Fruit fly (Drosophila melanogaster): ENCODE data around the gene CG13010.

Gene CG13010

DNA sequence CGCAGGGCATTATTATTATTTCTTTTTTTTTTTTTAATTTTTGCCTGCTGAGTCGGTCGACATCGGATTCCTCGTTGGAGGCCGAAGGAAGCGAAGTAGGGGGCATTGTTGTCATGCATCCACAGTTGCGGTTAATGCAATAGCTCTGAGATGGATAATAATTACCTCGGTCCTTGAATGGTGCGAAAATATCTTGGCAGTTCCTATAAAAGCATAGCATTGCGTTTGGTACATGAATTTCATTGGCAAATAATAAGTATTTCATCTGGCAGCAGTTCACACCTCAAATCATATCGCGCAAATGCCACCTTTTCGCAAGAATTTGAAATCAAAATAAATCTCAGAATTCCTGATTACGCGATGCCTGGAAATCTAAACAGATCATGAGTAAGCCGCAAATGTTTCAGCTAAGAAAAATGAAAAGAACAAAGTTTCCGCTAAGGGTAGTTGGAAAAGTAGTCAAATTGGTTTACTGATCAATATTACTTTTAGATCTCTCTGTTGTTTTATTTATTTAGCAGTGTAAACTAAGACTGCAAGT lies 31.6 kb downstream of the CG13010 start (continued):
- TF ChIP-seq CG9139 (GFP tag; optimal IDR thresholded peaks at IDR 0.05) (no peak), dsx (GFP tag; optimal IDR thresholded peaks at IDR 0.05; ENCODE audit: poor library complexity, severe bottlenecking) (no peak), fd85E (GFP tag; optimal IDR thresholded peaks at IDR 0.05) (no peak), Eip75B (GFP tag; optimal IDR thresholded peaks at IDR 0.05) (peak; percentile 55), net (GFP tag; optimal IDR thresholded peaks at IDR 0.05) (no peak), Ets96B (tag; optimal IDR thresholded peaks at IDR 0.05) (no peak), Eip93F (GFP tag; optimal IDR thresholded peaks at IDR 0.05) (no peak), CG6808 (GFP tag; optimal IDR thresholded peaks at IDR 0.05) (no peak), Ets21C (GFP tag; optimal IDR thresholded peaks at IDR 0.05) (peak; percentile 31), OdsH (GFP tag; optimal IDR thresholded peaks at IDR 0.05) (peak; percentile 30), Hr39 (GFP tag; optimal IDR thresholded peaks at IDR 0.05) (peak; percentile 64), acj6 (GFP tag; optimal IDR thresholded peaks at IDR 0.05) (peak; percentile 20), eg (GFP tag; IDR thresholded peaks at IDR 0.05) (no peak), cyc (GFP tag; optimal IDR thresholded peaks at IDR 0.05) (peak; percentile 31), svp (GFP tag) (peak; percentile 81), CG32006 (GFP tag; optimal IDR thresholded peaks at IDR 0.05) (peak; percentile 46)

DNA sequence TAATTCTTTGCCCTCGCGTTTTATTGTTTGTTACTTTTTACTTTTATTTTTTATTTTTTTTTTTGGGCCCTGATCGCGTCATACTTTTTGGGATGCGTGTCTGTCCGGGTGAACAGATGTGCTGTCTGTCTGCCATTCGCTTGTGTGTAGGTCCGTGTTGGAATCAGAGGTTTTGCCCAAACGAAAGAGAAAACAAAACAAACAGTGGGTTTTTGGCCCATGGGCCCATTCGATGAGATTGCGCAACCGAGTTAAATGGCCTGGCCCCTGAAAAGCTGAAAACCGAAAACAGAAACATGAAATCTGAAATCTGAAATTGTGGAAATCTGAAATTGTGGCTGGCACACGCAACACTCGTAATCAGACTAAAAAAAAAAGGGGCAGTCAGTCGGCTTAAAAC lies 33.3 kb downstream of the CG13010 start:
- TF ChIP-seq Ets21C (GFP tag; optimal IDR thresholded peaks at IDR 0.05) (no peak), Gug (GFP tag; IDR thresholded peaks at IDR 0.05) (no peak), CG6276 (GFP tag; optimal IDR thresholded peaks at IDR 0.05) (no peak), Eip78C (GFP tag) (peak; percentile 38), CG9139 (GFP tag; optimal IDR thresholded peaks at IDR 0.05) (no peak), CG6808 (GFP tag; optimal IDR thresholded peaks at IDR 0.05) (no peak), Sox15 (GFP tag; optimal IDR thresholded peaks at IDR 0.05) (no peak), CG8632 (GFP tag; optimal IDR thresholded peaks at IDR 0.05) (no peak), ss (GFP tag; optimal IDR thresholded peaks at IDR 0.05) (no peak), Blimp-1 (GFP tag; optimal IDR thresholded peaks at IDR 0.05) (peak; percentile 66), eg (GFP tag; IDR thresholded peaks at IDR 0.05) (no peak), esn (GFP tag; optimal IDR thresholded peaks at IDR 0.05) (no peak), vri (GFP tag; optimal IDR thresholded peaks at IDR 0.05) (peak; percentile 76)

DNA sequence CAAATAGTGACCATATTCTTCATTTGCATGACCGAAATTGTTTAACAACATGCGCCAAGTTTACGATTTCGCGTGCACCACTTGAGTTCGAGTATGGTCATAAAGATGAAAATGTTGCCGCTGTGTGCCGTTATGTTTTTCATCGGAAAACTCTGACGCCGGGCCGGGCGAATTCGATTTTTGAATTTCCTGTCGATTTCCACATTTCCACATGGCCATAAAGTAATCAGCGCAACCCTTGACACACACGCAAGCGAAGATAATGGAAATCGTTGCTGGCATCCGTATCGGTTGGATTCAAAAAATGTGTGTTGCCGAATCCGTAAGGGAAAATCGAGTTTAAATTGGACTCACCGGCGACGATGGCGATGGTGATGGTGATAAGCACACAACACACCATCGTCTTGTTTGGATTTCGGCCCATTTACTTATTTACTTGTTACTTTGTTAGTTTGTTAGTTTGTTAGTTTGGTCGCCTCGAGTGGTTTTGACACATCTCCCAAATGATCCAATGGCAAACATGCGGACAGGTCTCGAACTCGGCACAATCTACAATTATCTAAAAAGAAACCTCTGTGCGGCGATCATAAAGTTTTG lies 34.1 kb downstream of the CG13010 start:
- TF ChIP-seq Hr4 (GFP tag; optimal IDR thresholded peaks at IDR 0.05) = no peak
- peak; percentile 85 for TF ChIP-seq fkh (GFP tag; optimal IDR thresholded peaks at IDR 0.05)

DNA sequence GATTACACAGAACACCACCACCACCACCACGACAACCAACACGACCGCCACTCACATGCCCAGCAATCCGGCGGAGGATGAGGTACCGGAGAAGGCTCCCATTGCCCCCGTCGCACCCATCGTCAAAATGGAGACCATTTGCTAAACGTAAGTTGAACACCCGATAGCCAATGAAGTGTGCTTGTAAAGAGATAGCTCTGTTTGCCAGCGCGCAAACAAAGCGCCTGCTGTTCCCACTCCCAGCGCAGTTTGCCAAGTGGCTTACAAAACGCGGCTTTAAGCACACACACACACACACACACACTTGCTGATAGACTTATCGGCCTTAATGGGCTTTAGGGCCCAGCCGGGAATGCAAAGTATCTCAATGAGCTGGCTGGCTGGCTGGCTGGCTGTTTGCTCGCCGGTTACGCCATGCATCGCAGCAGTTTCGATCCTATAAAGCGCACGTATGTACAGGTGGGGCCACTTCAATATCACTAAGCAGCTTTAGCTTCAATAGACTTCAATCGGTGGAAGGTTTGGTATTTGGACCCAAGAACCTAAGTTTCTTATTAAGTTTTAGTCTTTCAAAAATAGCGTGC lies 35.3 kb downstream of the CG13010 start:
- no peak for TF ChIP-seq Hr39 (GFP tag; optimal IDR thresholded peaks at IDR 0.05)
- TF ChIP-seq CG6808 (GFP tag; optimal IDR thresholded peaks at IDR 0.05) = no peak
- no peak for TF ChIP-seq Sox14 (GFP tag; optimal IDR thresholded peaks at IDR 0.05)
- peak; percentile 5 for TF ChIP-seq CG1621 (tag; optimal IDR thresholded peaks at IDR 0.05)
- TF ChIP-seq Eip78C (GFP tag) = peak; percentile 51
- TF ChIP-seq CG8119 (GFP tag; IDR thresholded peaks at IDR 0.05) = no peak
- peak; percentile 19 for TF ChIP-seq fkh (GFP tag; optimal IDR thresholded peaks at IDR 0.05)

DNA sequence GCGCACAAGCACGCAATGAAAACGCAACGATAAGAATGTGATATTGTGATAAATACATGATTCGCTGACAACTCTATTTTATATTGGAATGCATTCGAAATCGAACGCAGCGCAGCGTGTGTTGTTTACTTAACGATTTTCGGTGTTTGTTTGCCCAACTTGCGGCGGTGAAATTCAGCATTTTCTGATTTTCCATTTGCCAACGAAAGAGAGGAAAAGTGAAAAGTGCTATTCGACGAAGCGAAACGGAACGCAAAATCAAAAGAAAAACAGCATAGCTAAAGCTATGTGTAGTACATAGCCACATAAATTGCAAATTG lies 37.7 kb downstream of the CG13010 start:
- TF ChIP-seq Ets96B (tag; optimal IDR thresholded peaks at IDR 0.05) (no peak), fkh (GFP tag; optimal IDR thresholded peaks at IDR 0.05) (peak; percentile 83)

All from whole organism, prepupa.